Worm (Caenorhabditis elegans) whole organism, midembryonic: ENCODE data around the gene R05G9R.1.

Experiments used
- T22C8.4 ChIP-seq: fragments of 200-800 bp; sonication (Bioruptor generic); IDR thresholded peaks from 2 replicates; pipeline ENCODE4 v1.3.6; 2022; ENCODE audit warnings: missing genetic modification characterization, missing compliant biosample characterization
- cog-1 ChIP-seq: sonication (generic microtip); optimal IDR thresholded peaks from 2 replicates; lab custom pipeline; 2016; ENCODE audit warnings: missing genetic modification characterization, missing compliant biosample characterization
- flt-1 ChIP-seq: fragments of 200-800 bp; sonication (Bioruptor generic); IDR thresholded peaks from 2 replicates; pipeline ENCODE4 v1.3.6; 2022; ENCODE audit warnings: missing genetic modification characterization, missing compliant biosample characterization
- klf-2 ChIP-seq: fragments of 200-800 bp; sonication (Bioruptor generic); conservative IDR thresholded peaks from 2 replicates; pipeline ENCODE4 v1.3.6; 2022; ENCODE audit warnings: missing genetic modification reagents, missing genetic modification characterization, missing compliant biosample characterization
- med-1 ChIP-seq: sonication (generic microtip); optimal IDR thresholded peaks from 2 replicates; lab custom pipeline; 2017; ENCODE audit warnings: missing genetic modification characterization, mild to moderate bottlenecking, missing compliant biosample characterization, antibody characterized with exemption, missing genetic modification reagents; ENCODE audit not compliant: insufficient read depth
- ref-1 ChIP-seq: fragments of 200-800 bp; sonication (Bioruptor generic); conservative IDR thresholded peaks from 2 replicates; pipeline ENCODE4 v1.3.6; 2022; ENCODE audit warnings: missing genetic modification reagents, missing genetic modification characterization, missing compliant biosample characterization
- tab-1 ChIP-seq: fragments of 200-800 bp; sonication (Bioruptor generic); IDR thresholded peaks from 2 replicates; pipeline ENCODE4 v1.3.6; 2022; ENCODE audit warnings: missing genetic modification characterization, missing compliant biosample characterization
- ztf-23 ChIP-seq: fragments of 200-800 bp; sonication (Bioruptor generic); IDR thresholded peaks from 2 replicates; pipeline ENCODE4 v1.3.6; 2022; ENCODE audit warnings: missing genetic modification reagents, missing genetic modification characterization, missing compliant biosample characterization
- ztf-29 ChIP-seq: fragments of 200-800 bp; sonication (Bioruptor generic); IDR thresholded peaks from 2 replicates; pipeline ENCODE4 v1.3.6; 2022; ENCODE audit warnings: missing genetic modification reagents, missing genetic modification characterization, missing compliant biosample characterization

The R05G9R.1 gene

ce11 chrII:6493139-6493538 lies 20.7 kb downstream of the R05G9R.1 start:
- TF ChIP-seq ztf-29 (GFP tag; lab: Robert Waterston, UW) (no peak), T22C8.4 (GFP tag; lab: Robert Waterston, UW) (no peak), ztf-23 (GFP tag; lab: Robert Waterston, UW) (no peak), ref-1 (GFP tag; lab: Robert Waterston, UW) (no peak), tab-1 (GFP tag; lab: Robert Waterston, UW) (no peak), med-1 (GFP tag; lab: Kevin White, UChicago) (no peak), cog-1 (tag; lab: Kevin White, UChicago) (no peak), klf-2 (GFP tag; lab: Robert Waterston, UW) (no peak), flt-1 (GFP tag; lab: Robert Waterston, UW) (no peak)

- TF ChIP-seq med-1 (GFP tag; lab: Kevin White, UChicago) (no peak), cog-1 (tag; lab: Kevin White, UChicago) (peak; percentile 29), flt-1 (GFP tag; lab: Robert Waterston, UW) (peak; percentile 64; the same call in 1 of the 2 replicates), ztf-29 (GFP tag; lab: Robert Waterston, UW) (peak; percentile 7; the same call in 1 of the 2 replicates), klf-2 (GFP tag; lab: Robert Waterston, UW) (no peak; the same call in 1 of the 2 replicates), ztf-23 (GFP tag; lab: Robert Waterston, UW) (peak; percentile 64; the same call in 1 of the 2 replicates), tab-1 (GFP tag; lab: Robert Waterston, UW) (peak; percentile 65; the same call in 1 of the 2 replicates)
Measured at ce11 chrII:6491817-6492452, 21.9 kb downstream of the R05G9R.1 start, which contains the start of the genes T28D9.11 and T28D9.1. TSS of gene T28D9.11 (minus strand) at chrII:6491993. TSS of gene T28D9.1 (plus strand) at chrII:6492402.

ce11 chrII:6491187-6491586 lies 22.6 kb downstream of the R05G9R.1 start:
- TF ChIP-seq ztf-23 (GFP tag; lab: Robert Waterston, UW) (no peak), T22C8.4 (GFP tag; lab: Robert Waterston, UW) (no peak), cog-1 (tag; lab: Kevin White, UChicago) (no peak), klf-2 (GFP tag; lab: Robert Waterston, UW) (no peak), ref-1 (GFP tag; lab: Robert Waterston, UW) (no peak), med-1 (GFP tag; lab: Kevin White, UChicago) (no peak), tab-1 (GFP tag; lab: Robert Waterston, UW) (no peak), flt-1 (GFP tag; lab: Robert Waterston, UW) (no peak), ztf-29 (GFP tag; lab: Robert Waterston, UW) (no peak)

- no peak for TF ChIP-seq flt-1 (GFP tag; lab: Robert Waterston, UW)
- no peak for TF ChIP-seq cog-1 (tag; lab: Kevin White, UChicago)
Measured at ce11 chrII:6489711-6490184, 24.1 kb downstream of the R05G9R.1 start, which contains the start of the genes snr-3 and rsp-5. TSS of gene snr-3 (minus strand) at chrII:6489761. TSS of gene rsp-5 (plus strand) at chrII:6490165.

ce11 chrII:6486344-6486743 lies 27.5 kb downstream of the R05G9R.1 start:
- TF ChIP-seq ztf-23 (GFP tag; lab: Robert Waterston, UW) (no peak), med-1 (GFP tag; lab: Kevin White, UChicago) (no peak), ref-1 (GFP tag; lab: Robert Waterston, UW) (no peak)

ce11 chrII:6484876-6485526 lies 28.8 kb downstream of the R05G9R.1 start, which contains the start of the genes lido-16 and plpp-1.2:
TSS of gene lido-16 (minus strand) at chrII:6484976.
TSS of gene plpp-1.2 (plus strand) at chrII:6485476.
- TF ChIP-seq ref-1 (GFP tag; lab: Robert Waterston, UW) (no peak), flt-1 (GFP tag; lab: Robert Waterston, UW) (no peak), T22C8.4 (GFP tag; lab: Robert Waterston, UW) (no peak), cog-1 (tag; lab: Kevin White, UChicago) (no peak), klf-2 (GFP tag; lab: Robert Waterston, UW) (no peak), med-1 (GFP tag; lab: Kevin White, UChicago) (no peak)

- TF ChIP-seq ztf-23 (GFP tag; lab: Robert Waterston, UW): no peak
- TF ChIP-seq ref-1 (GFP tag; lab: Robert Waterston, UW): no peak
- TF ChIP-seq flt-1 (GFP tag; lab: Robert Waterston, UW): no peak
- TF ChIP-seq med-1 (GFP tag; lab: Kevin White, UChicago): no peak
Measured at ce11 chrII:6482762-6483161, 31.0 kb downstream of the R05G9R.1 start.

- no peak for TF ChIP-seq flt-1 (GFP tag; lab: Robert Waterston, UW)
- TF ChIP-seq T22C8.4 (GFP tag; lab: Robert Waterston, UW): no peak
- TF ChIP-seq cog-1 (tag; lab: Kevin White, UChicago): no peak
Measured at ce11 chrII:6482102-6482501, 31.7 kb downstream of the R05G9R.1 start, which contains the start of gene del-10. TSS of gene del-10 (minus strand) at chrII:6482125.

ce11 chrII:6476655-6477054 lies 37.2 kb downstream of the R05G9R.1 start, which contains the start of gene T28D9.4:
TSS of gene T28D9.4 (plus strand) at chrII:6476955.
- no peak for TF ChIP-seq ztf-23 (GFP tag; lab: Robert Waterston, UW)
- no peak for TF ChIP-seq cog-1 (tag; lab: Kevin White, UChicago)
- TF ChIP-seq ref-1 (GFP tag; lab: Robert Waterston, UW): no peak
- TF ChIP-seq klf-2 (GFP tag; lab: Robert Waterston, UW): no peak
- no peak for TF ChIP-seq ztf-29 (GFP tag; lab: Robert Waterston, UW)
- TF ChIP-seq T22C8.4 (GFP tag; lab: Robert Waterston, UW): no peak
- TF ChIP-seq med-1 (GFP tag; lab: Kevin White, UChicago): no peak
- TF ChIP-seq flt-1 (GFP tag; lab: Robert Waterston, UW): no peak
- TF ChIP-seq tab-1 (GFP tag; lab: Robert Waterston, UW): no peak
